Worm (Caenorhabditis elegans): Measurements from ENCODE around the gene C15B12.4.

C15B12.4 gene

ce11 chrX:6476540-6476939, 3.0 kb upstream of the C15B12.4 start, which contains the start of gene C15B12.1:
C15B12.1 (plus strand) TSS chrX:6476810.
- TF ChIP-seq lsy-27 (tag; optimal IDR thresholded peaks at IDR 0.05; ENCODE audit: borderline replicate concordance, insufficient read depth), result no peak
- no peak for TF ChIP-seq cebp-2 (GFP tag; IDR thresholded peaks at IDR 0.05)

- TF ChIP-seq ceh-100 (GFP tag; IDR thresholded peaks at IDR 0.05) (no peak), ets-4 (GFP tag; optimal IDR thresholded peaks at IDR 0.05) (no peak), nhr-120 (GFP tag; IDR thresholded peaks at IDR 0.05) (no peak), Y95B8A.8 (GFP tag; IDR thresholded peaks at IDR 0.05) (no peak), F49E8.2 (tag; optimal IDR thresholded peaks at IDR 0.05; ENCODE audit: insufficient read depth) (no peak), ceh-40 (GFP tag; IDR thresholded peaks at IDR 0.05) (no peak), bed-2 (GFP tag; IDR thresholded peaks at IDR 0.05) (no peak), nfya-2 (GFP tag; IDR thresholded peaks at IDR 0.05) (no peak), hsf-1 (GFP tag; IDR thresholded peaks at IDR 0.05) (no peak), unc-130 (GFP tag; optimal IDR thresholded peaks at IDR 0.05) (no peak), ztf-26 (tag; optimal IDR thresholded peaks at IDR 0.05) (no peak), F10E7.11 (tag; optimal IDR thresholded peaks at IDR 0.05) (no peak), zfh-2 (GFP tag; conservative IDR thresholded peaks at IDR 0.05) (no peak), rcor-1 (GFP tag; IDR thresholded peaks at IDR 0.05) (no peak), lin-40 (tag; optimal IDR thresholded peaks at IDR 0.05) (no peak), mes-4 (tag; optimal IDR thresholded peaks at IDR 0.05) (no peak), ama-1 (optimal IDR thresholded peaks at IDR 0.05) (no peak), ama-1 (GFP tag; optimal IDR thresholded peaks at IDR 0.05) (no peak), mxl-1 (tag; optimal IDR thresholded peaks at IDR 0.05) (no peak), ceh-27 (GFP tag; optimal IDR thresholded peaks at IDR 0.05) (no peak)
Observed at ce11 chrX:6468499-6468898, 5.0 kb downstream of the C15B12.4 start, which contains the start of gene C15B12.9. C15B12.9 (plus strand) TSS chrX:6468799.

- TF ChIP-seq tbp1 (GFP tag; optimal IDR thresholded peaks at IDR 0.05) (peak; percentile 38), K11D2.4 (GFP tag; IDR thresholded peaks at IDR 0.05) (no peak), let-607 (tag; optimal IDR thresholded peaks at IDR 0.05) (no peak), B0261.1 (tag; optimal IDR thresholded peaks at IDR 0.05) (peak; percentile 6), F49E8.2 (tag; optimal IDR thresholded peaks at IDR 0.05; ENCODE audit: insufficient read depth) (no peak), madf-6 (GFP tag; IDR thresholded peaks at IDR 0.05) (no peak), dpff-1 (tag; optimal IDR thresholded peaks at IDR 0.05) (no peak), madf-3 (GFP tag; IDR thresholded peaks at IDR 0.05) (no peak), rpc-1 (optimal IDR thresholded peaks at IDR 0.05) (no peak), rpc-1 (tag; optimal IDR thresholded peaks at IDR 0.05) (peak; percentile 57), lin-26 (GFP tag; IDR thresholded peaks at IDR 0.05) (no peak), aptf-2 (GFP tag; conservative IDR thresholded peaks at IDR 0.05) (no peak), ceh-40 (GFP tag; IDR thresholded peaks at IDR 0.05) (no peak), Y95B8A.8 (GFP tag; IDR thresholded peaks at IDR 0.05) (no peak), nhr-80 (tag; optimal IDR thresholded peaks at IDR 0.05) (no peak), hmg-1.2 (GFP tag; IDR thresholded peaks at IDR 0.05) (no peak)
Observed at ce11 chrX:6467462-6467861, 6.1 kb downstream of the C15B12.4 start, which contains the start of gene C15B12.3. C15B12.3 (minus strand) TSS chrX:6467562.

ce11 chrX:6462995-6463462, 10.5 kb downstream of the C15B12.4 start, which contains the start of gene C15B12.2:
C15B12.2 (plus strand) TSS chrX:6463412.
- TF ChIP-seq ceh-100 (GFP tag; IDR thresholded peaks at IDR 0.05) (no peak), nhr-80 (tag; optimal IDR thresholded peaks at IDR 0.05) (peak; percentile 78), ztf-28 (GFP tag; IDR thresholded peaks at IDR 0.05) (no peak)

Measured in whole organism, young adult.